Fruit fly (Drosophila melanogaster) whole organism, embryonic: Measurements from ENCODE around the gene Cyp303a1.

Experiments used
- Atf3 ChIP-seq: fragments of 200-800 bp; sonication (Bioruptor generic); optimal IDR thresholded peaks from 3 replicates; lab custom pipeline; 2016; ENCODE audit warnings: missing biosample characterization, missing genetic modification characterization
- CG10543 ChIP-seq: fragments of 200-800 bp; sonication (Bioruptor generic); optimal IDR thresholded peaks from 3 replicates; lab custom pipeline; 2017; ENCODE audit warnings: missing biosample characterization, mild to moderate bottlenecking, missing genetic modification characterization, moderate library complexity
- CG11504 ChIP-seq: fragments of 200-800 bp; sonication (Bioruptor generic); optimal IDR thresholded peaks from 3 replicates; lab custom pipeline; 2019; ENCODE audit warnings: missing biosample characterization, mild to moderate bottlenecking, missing genetic modification characterization, moderate library complexity
- CG11723 ChIP-seq: fragments of 200-800 bp; sonication (Bioruptor generic); optimal IDR thresholded peaks from 2 replicates; lab custom pipeline; 2017; ENCODE audit warnings: missing biosample characterization, mild to moderate bottlenecking, missing genetic modification characterization
- CG12104 ChIP-seq: fragments of 200-800 bp; sonication (Bioruptor generic); optimal IDR thresholded peaks from 3 replicates; lab custom pipeline; 2016; ENCODE audit warnings: missing biosample characterization, missing genetic modification characterization
- CG15073 ChIP-seq: fragments of 200-800 bp; sonication (Bioruptor generic); optimal IDR thresholded peaks from 2 replicates; lab custom pipeline; 2016; ENCODE audit warnings: missing biosample characterization, missing genetic modification characterization
- CG15269 ChIP-seq: fragments of 200-800 bp; sonication (Bioruptor generic); optimal IDR thresholded peaks from 2 replicates; lab custom pipeline; 2018; ENCODE audit warnings: missing biosample characterization, mild to moderate bottlenecking, missing genetic modification characterization, moderate library complexity
- CG16779 ChIP-seq: fragments of 200-800 bp; sonication (Bioruptor generic); IDR thresholded peaks from 2 replicates; pipeline ENCODE4 v1.3.6; 2022; ENCODE audit warnings: missing biosample characterization, missing genetic modification characterization
- CG16815 ChIP-seq: fragments of 200-800 bp; sonication (Bioruptor generic); optimal IDR thresholded peaks from 3 replicates; lab custom pipeline; 2017; ENCODE audit warnings: missing biosample characterization, mild to moderate bottlenecking, missing genetic modification characterization
- CG17361 ChIP-seq: fragments of 200-800 bp; sonication (Bioruptor generic); IDR thresholded peaks from 3 replicates; pipeline ENCODE4 v1.3.6; 2022; ENCODE audit warnings: missing biosample characterization, missing genetic modification characterization
- CG18476 ChIP-seq: fragments of 200-800 bp; sonication (Bioruptor generic); optimal IDR thresholded peaks from 2 replicates; lab custom pipeline; 2016; ENCODE audit warnings: missing biosample characterization, mild to moderate bottlenecking, missing genetic modification characterization
- CG34224 ChIP-seq: fragments of 200-800 bp; sonication (Bioruptor generic); IDR thresholded peaks from 3 replicates; pipeline ENCODE4 v1.3.6; 2022; ENCODE audit warnings: missing biosample characterization, missing genetic modification characterization; ENCODE audit not compliant: partially characterized antibody
- CG3726 ChIP-seq: fragments of 200-800 bp; sonication (Bioruptor generic); IDR thresholded peaks from 3 replicates; pipeline ENCODE4, ENCODE4 v1.3.6; 2022; ENCODE audit warnings: missing biosample characterization, missing genetic modification characterization
- CG4404 ChIP-seq: fragments of 200-800 bp; sonication (Bioruptor generic); IDR thresholded peaks from 2 replicates; pipeline ENCODE4 v1.3.6; 2022; ENCODE audit warnings: missing biosample characterization, missing genetic modification characterization
- CG4820 ChIP-seq: fragments of 200-800 bp; sonication (Bioruptor generic); optimal IDR thresholded peaks from 3 replicates; lab custom pipeline; 2016; ENCODE audit warnings: missing biosample characterization, missing genetic modification characterization
- CHES-1-like ChIP-seq: fragments of 200-800 bp; sonication (Bioruptor generic); optimal IDR thresholded peaks from 2 replicates; lab custom pipeline; 2016; ENCODE audit warnings: missing biosample characterization, missing genetic modification characterization
- CTCF ChIP-seq: fragments of 200-800 bp; sonication (Bioruptor generic); optimal IDR thresholded peaks from 2 replicates; lab custom pipeline; 2017; ENCODE audit warnings: missing biosample characterization, mild to moderate bottlenecking, missing genetic modification characterization, moderate library complexity
- Camta ChIP-seq: fragments of 200-800 bp; sonication (Bioruptor generic); optimal IDR thresholded peaks from 2 replicates; lab custom pipeline; 2016; ENCODE audit warnings: missing biosample characterization, missing genetic modification characterization
- E2f1 ChIP-seq: fragments of 200-800 bp; sonication (Bioruptor generic); IDR thresholded peaks from 2 replicates; pipeline ENCODE4 v1.3.6; 2022; ENCODE audit warnings: missing biosample characterization, missing genetic modification characterization
- Elba2 ChIP-seq: fragments of 200-800 bp; sonication (Bioruptor generic); optimal IDR thresholded peaks from 3 replicates; lab custom pipeline; 2016; ENCODE audit warnings: missing biosample characterization, missing genetic modification characterization
- Ets65A ChIP-seq: fragments of 200-800 bp; sonication (Bioruptor generic); peaks from one replicate; lab custom pipeline; 2016; ENCODE audit warnings: missing biosample characterization, missing genetic modification characterization
- Hr78 ChIP-seq, 2 experiments: fragments of 200-800 bp in 1 of 2; fragments of >200 bp in 1 of 2; sonication (Bioruptor generic) in 1 of 2; optimal IDR thresholded peaks; 2 replicates each; lab custom pipeline; 2017 to 2019; ENCODE audit warnings: missing biosample characterization in 2 of 2, missing genetic modification characterization in 2 of 2, mild to moderate bottlenecking in 1 of 2, moderate library complexity in 1 of 2
- Mrtf ChIP-seq: fragments of 200-800 bp; sonication (Bioruptor generic); IDR thresholded peaks from 3 replicates; pipeline ENCODE4 v1.3.6; 2022; ENCODE audit warnings: missing biosample characterization, missing genetic modification characterization
- Myb ChIP-seq: fragments of 200-800 bp; sonication (Bioruptor generic); optimal IDR thresholded peaks from 2 replicates; lab custom pipeline; 2016; ENCODE audit warnings: missing biosample characterization, missing genetic modification characterization
- Stat92E ChIP-seq, 3 experiments: fragments of >200 bp in 2 of 3; fragments of 200-800 bp in 1 of 3; sonication (Bioruptor generic) in 1 of 3; optimal IDR thresholded peaks; 2 replicates each; lab custom pipeline; 2017 to 2019; ENCODE audit warnings: missing biosample characterization in 3 of 3, missing genetic modification characterization in 3 of 3, mild to moderate bottlenecking in 1 of 3, moderate library complexity in 1 of 3
- Xrp1 ChIP-seq: fragments of 200-800 bp; sonication (Bioruptor generic); IDR thresholded peaks from 2 replicates; pipeline ENCODE4 v1.3.6; 2022; ENCODE audit warnings: missing biosample characterization, missing genetic modification characterization
- bsh ChIP-seq, 2 experiments: fragments of 200-800 bp; sonication (Bioruptor generic); optimal IDR thresholded peaks; 2 replicates each; lab custom pipeline; 2017 to 2018; ENCODE audit warnings: mild to moderate bottlenecking in 2 of 2, missing biosample characterization in 2 of 2, missing genetic modification characterization in 2 of 2, moderate library complexity in 1 of 2
- chif ChIP-seq, 2 experiments: fragments of 200-800 bp; sonication (Bioruptor generic); optimal IDR thresholded peaks; 3 replicates each; lab custom pipeline; 2016; ENCODE audit warnings: missing biosample characterization in 2 of 2, missing genetic modification characterization in 2 of 2
- crc ChIP-seq: fragments of 200-800 bp; sonication (Bioruptor generic); optimal IDR thresholded peaks from 2 replicates; lab custom pipeline; 2016; ENCODE audit warnings: missing biosample characterization, missing genetic modification characterization
- nom ChIP-seq: fragments of 200-800 bp; sonication (Bioruptor generic); optimal IDR thresholded peaks from 2 replicates; lab custom pipeline; 2017; ENCODE audit warnings: missing biosample characterization, missing genetic modification characterization, mild to moderate bottlenecking, moderate library complexity, missing genetic modification reagents
- otp ChIP-seq: fragments of 200-800 bp; sonication (Bioruptor generic); IDR thresholded peaks from 3 replicates; pipeline ENCODE4, ENCODE4 v1.3.6; 2022; ENCODE audit warnings: missing biosample characterization, missing genetic modification characterization
- pan ChIP-seq, 4 experiments: fragments of >200 bp in 3 of 4; fragments of 200-800 bp in 1 of 4; sonication (Bioruptor generic) in 1 of 4; optimal IDR thresholded peaks in 3 of 4; IDR thresholded peaks in 1 of 4; 2 replicates each; pipeline versions ENCODE4 v1.3.6 to Lab custom; 2017 to 2022; ENCODE audit warnings: missing biosample characterization in 2 of 4, missing genetic modification characterization in 2 of 4, mixed read lengths in 1 of 4
- pum ChIP-seq: fragments of 200-800 bp; sonication (Bioruptor generic); optimal IDR thresholded peaks from 2 replicates; lab custom pipeline; 2016; ENCODE audit warnings: missing biosample characterization, missing genetic modification characterization
- sqz ChIP-seq: fragments of 200-800 bp; sonication (Bioruptor generic); optimal IDR thresholded peaks from 3 replicates; lab custom pipeline; 2018; ENCODE audit warnings: missing biosample characterization, mild to moderate bottlenecking, missing genetic modification characterization
- tin ChIP-seq: fragments of 200-800 bp; sonication (Bioruptor generic); optimal IDR thresholded peaks from 3 replicates; lab custom pipeline; 2016; ENCODE audit warnings: missing biosample characterization, missing genetic modification characterization
- vfl ChIP-seq: fragments of 200-800 bp; sonication (Bioruptor generic); optimal IDR thresholded peaks from 2 replicates; lab custom pipeline; 2016; ENCODE audit warnings: missing biosample characterization, missing genetic modification characterization
- zen ChIP-seq: fragments of 200-800 bp; sonication (Bioruptor generic); optimal IDR thresholded peaks from 3 replicates; lab custom pipeline; 2018; ENCODE audit warnings: missing biosample characterization, mild to moderate bottlenecking, missing genetic modification characterization, moderate library complexity

Cyp303a1 gene

dm6 chr2L:16329102-16329520 lies 35.1 kb downstream of the Cyp303a1 start, which contains the start of gene mRpL4 (continued):
- TF ChIP-seq pum (GFP tag; lab: Kevin White, UChicago) = peak; percentile 85
- no peak for TF ChIP-seq Stat92E (GFP tag; optimal IDR thresholded peaks at IDR 0.05; lab: Kevin White, UChicago)
- TF ChIP-seq Xrp1 (GFP tag; lab: Robert Waterston, UW) = peak; percentile 74
- TF ChIP-seq CG18476 (GFP tag; lab: Kevin White, UChicago) = peak; percentile 43
- peak; percentile 42 for TF ChIP-seq CG16815 (GFP tag; lab: Kevin White, UChicago)
- TF ChIP-seq CG4820 (GFP tag; lab: Kevin White, UChicago) = peak; percentile 61
- no peak for TF ChIP-seq sqz (GFP tag; lab: Kevin White, UChicago)
- peak; percentile 76 for TF ChIP-seq CHES-1-like (GFP tag; lab: Kevin White, UChicago)
- TF ChIP-seq CG11504 (tag; lab: Kevin White, UChicago) = no peak
- TF ChIP-seq CG10543 = peak; percentile 25
- peak; percentile 36 for TF ChIP-seq CG15073 (GFP tag; lab: Kevin White, UChicago)
- peak; percentile 88 for TF ChIP-seq vfl (GFP tag; lab: Kevin White, UChicago)
- TF ChIP-seq crc (GFP tag; lab: Kevin White, UChicago) = peak; percentile 49
- no peak; the same call in 2 of the 3 replicates for TF ChIP-seq Mrtf (GFP tag; lab: Robert Waterston, UW)
- TF ChIP-seq CG17361 (GFP tag; lab: Robert Waterston, UW) = peak; percentile 69; the same call in 2 of the 3 replicates
- TF ChIP-seq tin (GFP tag; lab: Kevin White, UChicago) = peak; percentile 85
- TF ChIP-seq Camta (GFP tag; lab: Kevin White, UChicago) = peak; percentile 80
- TF ChIP-seq CG11723 (GFP tag; lab: Kevin White, UChicago) = no peak
- TF ChIP-seq Hr78 (GFP tag; optimal IDR thresholded peaks at IDR 0.05; lab: Kevin White, UChicago) = no peak
- peak; percentile 14 for TF ChIP-seq CTCF (GFP tag; lab: Kevin White, UChicago)
- TF ChIP-seq CG15269 = no peak
- TF ChIP-seq bsh (GFP tag; optimal IDR thresholded peaks at IDR 0.05; lab: Kevin White, UChicago) = peak in 1 of 2 experiments; percentile 64
- no peak for TF ChIP-seq CG3726
- peak; percentile 51 to 73 for TF ChIP-seq chif (GFP tag; optimal IDR thresholded peaks at IDR 0.05; lab: Kevin White, UChicago)
- 0 out of 2 replicates have a peak, but pooled peaks have one; percentile 36 for TF ChIP-seq CG16779 (GFP tag; lab: Robert Waterston, UW)
- peak; percentile 32 for TF ChIP-seq Elba2 (GFP tag; lab: Kevin White, UChicago)
- TF ChIP-seq Atf3 (GFP tag; lab: Kevin White, UChicago) = peak; percentile 68
- TF ChIP-seq E2f1 (GFP tag; lab: Robert Waterston, UW) = peak; percentile 70
- TF ChIP-seq CG4404 = no peak
- TF ChIP-seq, all 482 proteins: peak for 298

- TF ChIP-seq nom (GFP tag; lab: Kevin White, UChicago) (no peak), Stat92E (GFP tag; optimal IDR thresholded peaks at IDR 0.05; lab: Kevin White, UChicago) (peak in 1 of 3 experiments; percentile 50), zen (tag; lab: Kevin White, UChicago) (peak; percentile 78), pan (optimal IDR thresholded peaks at IDR 0.05; lab: Kevin White, UChicago) (no peak), pan (GFP tag; optimal IDR thresholded peaks at IDR 0.05 in 1 of 2, IDR thresholded peaks at IDR 0.05 in 1 of 2) (no peak)
Observed at dm6 chr2L:16329625-16330024, 35.6 kb downstream of the Cyp303a1 start, which contains the start of gene CG4440. Gene CG4440, plus strand, starts transcription at chr2L:16329925.

- TF ChIP-seq CG34224 (GFP tag; lab: Robert Waterston, UW) = no peak
- TF ChIP-seq Myb (GFP tag; lab: Kevin White, UChicago) = no peak
- TF ChIP-seq, all 482 proteins: peak for 0
Observed at dm6 chr2L:16337785-16338184, 43.8 kb downstream of the Cyp303a1 start, which contains the start of gene CG31817. Gene CG31817, minus strand, starts transcription at chr2L:16337885.

dm6 chr2L:16340268-16340667 lies 46.3 kb downstream of the Cyp303a1 start, which contains the start of gene CG42266:
Gene CG42266, minus strand, starts transcription at chr2L:16340368.
- TF ChIP-seq CG12104 (GFP tag; lab: Kevin White, UChicago) = no peak
- TF ChIP-seq Ets65A (GFP tag; lab: Kevin White, UChicago) = peak; percentile 20
- no peak for TF ChIP-seq otp (GFP tag; lab: Robert Waterston, UW)
